Fruit fly (Drosophila melanogaster): Measurements from ENCODE around the gene CG10969.

- no peak for TF ChIP-seq psq (GFP tag; optimal IDR thresholded peaks at IDR 0.05)
- TF ChIP-seq chinmo (GFP tag; IDR thresholded peaks at IDR 0.05; ENCODE audit: partially characterized antibody), result peak; percentile 95
- TF ChIP-seq bbx (GFP tag; IDR thresholded peaks at IDR 0.05; ENCODE audit: partially characterized antibody), result peak; percentile 88
- peak; percentile 94 for TF ChIP-seq CG13287 (GFP tag; IDR thresholded peaks at IDR 0.05; ENCODE audit: partially characterized antibody)
- no peak for TF ChIP-seq Mad (GFP tag; optimal IDR thresholded peaks at IDR 0.05)
- TF ChIP-seq CG7372 (GFP tag; IDR thresholded peaks at IDR 0.05), result 0 out of 2 replicates have a peak, but pooled peaks have one; percentile 19
- TF ChIP-seq CG3838 (GFP tag; optimal IDR thresholded peaks at IDR 0.05), result no peak
- TF ChIP-seq ERR (GFP tag; optimal IDR thresholded peaks at IDR 0.05), result no peak
- peak; percentile 73 for TF ChIP-seq CG15514 (GFP tag; optimal IDR thresholded peaks at IDR 0.05)
- TF ChIP-seq CG1647 (GFP tag; optimal IDR thresholded peaks at IDR 0.05), result no peak
These were observed 13.6 kb upstream of the CG10969 start for dm6 chr3L:12794532-12794931.
